Fruit fly (Drosophila melanogaster) whole organism, prepupa: ENCODE measurements around the gene bmm.

Experiments
- Blimp-1 ChIP-seq: fragments of 200-800 bp; sonication (Bioruptor generic); optimal IDR thresholded peaks from 3 replicates; lab custom pipeline; 2017; ENCODE audit warnings: missing biosample characterization, missing genetic modification characterization, mild to moderate bottlenecking, moderate library complexity, missing genetic modification reagents
- CG10631 ChIP-seq: fragments of 200-800 bp; sonication (Bioruptor generic); optimal IDR thresholded peaks from 2 replicates; lab custom pipeline; 2016; ENCODE audit warnings: missing biosample characterization, missing genetic modification characterization
- CG10669 ChIP-seq: fragments of 200-800 bp; sonication (Bioruptor generic); optimal IDR thresholded peaks from 3 replicates; lab custom pipeline; 2018; ENCODE audit warnings: missing biosample characterization, mild to moderate bottlenecking, missing genetic modification characterization, moderate library complexity
- CG11294 ChIP-seq: fragments of 200-800 bp; sonication (Bioruptor generic); IDR thresholded peaks from 2 replicates; pipeline ENCODE4 v1.3.6; 2022; ENCODE audit warnings: missing biosample characterization, missing genetic modification characterization
- CG11762 ChIP-seq: fragments of 200-800 bp; sonication (Bioruptor generic); optimal IDR thresholded peaks from 3 replicates; lab custom pipeline; 2016; ENCODE audit warnings: missing biosample characterization, missing genetic modification characterization; ENCODE audit not compliant: insufficient read depth
- CG11902 ChIP-seq: fragments of 200-800 bp; sonication (Bioruptor generic); optimal IDR thresholded peaks from 3 replicates; lab custom pipeline; 2016; ENCODE audit warnings: missing biosample characterization, missing genetic modification characterization
- CG1621 ChIP-seq: fragments of 200-800 bp; sonication (Bioruptor generic); optimal IDR thresholded peaks from 3 replicates; lab custom pipeline; 2018; ENCODE audit warnings: missing biosample characterization, mild to moderate bottlenecking, missing genetic modification characterization
- CG16779 ChIP-seq: fragments of 200-800 bp; sonication (Bioruptor generic); optimal IDR thresholded peaks from 3 replicates; lab custom pipeline; 2017; ENCODE audit warnings: missing biosample characterization, mild to moderate bottlenecking, missing genetic modification characterization
- CG3032 ChIP-seq: fragments of 200-800 bp; optimal IDR thresholded peaks from 2 replicates; lab custom pipeline; 2019; ENCODE audit warnings: missing biosample characterization, mild to moderate bottlenecking, missing genetic modification characterization, moderate library complexity
- CG32006 ChIP-seq: fragments of 200-800 bp; sonication (Bioruptor generic); optimal IDR thresholded peaks from 3 replicates; lab custom pipeline; 2017; ENCODE audit warnings: missing biosample characterization, mild to moderate bottlenecking, missing genetic modification characterization
- CG3919 ChIP-seq: fragments of 200-800 bp; sonication (Bioruptor generic); optimal IDR thresholded peaks from 3 replicates; lab custom pipeline; 2016; ENCODE audit warnings: missing biosample characterization, missing genetic modification characterization
- CG4318 ChIP-seq: fragments of 200-800 bp; sonication (Bioruptor generic); optimal IDR thresholded peaks from 3 replicates; lab custom pipeline; 2017; ENCODE audit warnings: missing biosample characterization, mild to moderate bottlenecking, missing genetic modification characterization
- CG6276 ChIP-seq: fragments of 200-800 bp; sonication (Bioruptor generic); optimal IDR thresholded peaks from 2 replicates; lab custom pipeline; 2017; ENCODE audit warnings: missing biosample characterization, mild to moderate bottlenecking, missing genetic modification characterization
- CG6792 ChIP-seq: fragments of 200-800 bp; sonication (Bioruptor generic); optimal IDR thresholded peaks from 3 replicates; lab custom pipeline; 2016; ENCODE audit warnings: missing biosample characterization, missing genetic modification characterization
- CG6854 ChIP-seq: fragments of 200-800 bp; sonication (Bioruptor generic); optimal IDR thresholded peaks from 2 replicates; lab custom pipeline; 2017; ENCODE audit warnings: missing biosample characterization, mild to moderate bottlenecking, missing genetic modification characterization
- CG7368 ChIP-seq: fragments of 200-800 bp; sonication (Bioruptor generic); optimal IDR thresholded peaks from 3 replicates; lab custom pipeline; 2016; ENCODE audit warnings: missing biosample characterization, missing genetic modification characterization
- CG8119 ChIP-seq: fragments of 200-800 bp; sonication (Bioruptor generic); IDR thresholded peaks from 3 replicates; pipeline ENCODE4 v1.3.6; 2022; ENCODE audit warnings: missing biosample characterization, missing genetic modification characterization
- CG8319 ChIP-seq: fragments of 200-800 bp; sonication (Bioruptor generic); optimal IDR thresholded peaks from 3 replicates; lab custom pipeline; 2016; ENCODE audit warnings: missing biosample characterization, missing genetic modification characterization
- CG8632 ChIP-seq: fragments of 200-800 bp; sonication (Bioruptor generic); optimal IDR thresholded peaks from 3 replicates; lab custom pipeline; 2016; ENCODE audit warnings: missing biosample characterization, missing genetic modification characterization
- CG9139 ChIP-seq: fragments of 200-800 bp; sonication (Bioruptor generic); optimal IDR thresholded peaks from 3 replicates; lab custom pipeline; 2017; ENCODE audit warnings: missing biosample characterization, mild to moderate bottlenecking, missing genetic modification characterization
- Eip75B ChIP-seq: fragments of 200-800 bp; sonication (Bioruptor generic); optimal IDR thresholded peaks from 3 replicates; lab custom pipeline; 2016; ENCODE audit warnings: missing biosample characterization, missing genetic modification characterization
- Ets96B ChIP-seq: fragments of 200-800 bp; optimal IDR thresholded peaks from 2 replicates; lab custom pipeline; 2019; ENCODE audit warnings: missing biosample characterization, mild to moderate bottlenecking, missing genetic modification characterization, moderate library complexity
- Gug ChIP-seq: fragments of 200-800 bp; sonication (Bioruptor generic); IDR thresholded peaks from 2 replicates; pipeline ENCODE4 v1.3.6; 2022; ENCODE audit warnings: missing biosample characterization, missing genetic modification characterization
- Hr38 ChIP-seq: sonication (Bioruptor generic); optimal IDR thresholded peaks from 2 replicates; lab custom pipeline; 2016; ENCODE audit warnings: missing biosample characterization, missing genetic modification characterization
- Hr39 ChIP-seq: fragments of 200-800 bp; sonication (Bioruptor generic); optimal IDR thresholded peaks from 2 replicates; lab custom pipeline; 2016; ENCODE audit warnings: missing biosample characterization, missing genetic modification characterization
- Lpt ChIP-seq: fragments of 200-800 bp; sonication (Bioruptor generic); optimal IDR thresholded peaks from 3 replicates; lab custom pipeline; 2016; ENCODE audit warnings: missing biosample characterization, missing genetic modification characterization
- OdsH ChIP-seq: fragments of 200-800 bp; sonication (Bioruptor generic); optimal IDR thresholded peaks from 3 replicates; lab custom pipeline; 2016; ENCODE audit warnings: missing biosample characterization, missing genetic modification characterization
- Sox102F ChIP-seq: fragments of 200-800 bp; sonication (Bioruptor generic); optimal IDR thresholded peaks from 2 replicates; lab custom pipeline; 2016; ENCODE audit warnings: missing biosample characterization, mild to moderate bottlenecking, missing genetic modification characterization
- Sox15 ChIP-seq: fragments of 200-800 bp; sonication (Bioruptor generic); optimal IDR thresholded peaks from 3 replicates; lab custom pipeline; 2016; ENCODE audit warnings: missing biosample characterization, missing genetic modification characterization
- acj6 ChIP-seq: fragments of 200-800 bp; sonication (Bioruptor generic); optimal IDR thresholded peaks from 3 replicates; lab custom pipeline; 2016; ENCODE audit warnings: missing biosample characterization, missing genetic modification characterization
- cyc ChIP-seq: fragments of 200-800 bp; sonication (Bioruptor generic); optimal IDR thresholded peaks from 3 replicates; lab custom pipeline; 2016; ENCODE audit warnings: missing biosample characterization, missing genetic modification characterization
- dac ChIP-seq: fragments of 200-800 bp; sonication (Bioruptor generic); optimal IDR thresholded peaks from 2 replicates; lab custom pipeline; 2017; ENCODE audit warnings: missing biosample characterization, mild to moderate bottlenecking, missing genetic modification characterization
- dsx ChIP-seq: fragments of 200-800 bp; optimal IDR thresholded peaks from 3 replicates; lab custom pipeline; 2019; ENCODE audit warnings: missing biosample characterization, mild to moderate bottlenecking, missing genetic modification characterization, moderate library complexity; ENCODE audit not compliant: poor library complexity, severe bottlenecking
- esn ChIP-seq: fragments of 200-800 bp; sonication (Bioruptor generic); optimal IDR thresholded peaks from 2 replicates; lab custom pipeline; 2016; ENCODE audit warnings: missing biosample characterization, mild to moderate bottlenecking, missing genetic modification characterization, moderate library complexity
- fd59A ChIP-seq: fragments of 200-800 bp; sonication (Bioruptor generic); optimal IDR thresholded peaks from 2 replicates; lab custom pipeline; 2017; ENCODE audit warnings: missing biosample characterization, mild to moderate bottlenecking, missing genetic modification characterization, missing genetic modification reagents
- fkh ChIP-seq: fragments of 200-800 bp; sonication (Bioruptor generic); optimal IDR thresholded peaks from 3 replicates; lab custom pipeline; 2017; ENCODE audit warnings: missing biosample characterization, mild to moderate bottlenecking, missing genetic modification characterization, moderate library complexity
- lz ChIP-seq: fragments of 200-800 bp; sonication (Bioruptor generic); optimal IDR thresholded peaks from 3 replicates; lab custom pipeline; 2016; ENCODE audit warnings: missing biosample characterization, missing genetic modification characterization
- net ChIP-seq: fragments of 200-800 bp; sonication (Bioruptor generic); optimal IDR thresholded peaks from 3 replicates; lab custom pipeline; 2016; ENCODE audit warnings: missing biosample characterization, missing genetic modification characterization
- pdm3 ChIP-seq: fragments of 200-800 bp; sonication (Bioruptor generic); optimal IDR thresholded peaks from 3 replicates; lab custom pipeline; 2016; ENCODE audit warnings: missing biosample characterization, missing genetic modification characterization
- spab ChIP-seq: fragments of 200-800 bp; sonication (Bioruptor generic); optimal IDR thresholded peaks from 2 replicates; lab custom pipeline; 2017; ENCODE audit warnings: missing biosample characterization, mild to moderate bottlenecking, missing genetic modification characterization, missing genetic modification reagents
- ss ChIP-seq, 2 experiments: fragments of 200-800 bp; sonication (Bioruptor generic); optimal IDR thresholded peaks; 2 replicates in 1 of 2; 3 replicates in 1 of 2; lab custom pipeline; 2017 to 2018; ENCODE audit warnings: mild to moderate bottlenecking in 2 of 2, missing biosample characterization in 2 of 2, missing genetic modification characterization in 2 of 2, moderate library complexity in 1 of 2
- svp ChIP-seq: fragments of 200-800 bp; sonication (Bioruptor generic); peaks from one replicate; lab custom pipeline; 2016; ENCODE audit warnings: missing biosample characterization, missing genetic modification characterization
- vri ChIP-seq: fragments of 200-800 bp; sonication (Bioruptor generic); optimal IDR thresholded peaks from 3 replicates; lab custom pipeline; 2016; ENCODE audit warnings: missing biosample characterization, mild to moderate bottlenecking, missing genetic modification characterization

The bmm gene

dm6 chr3L:14759097-14759795 is 27.0 kb downstream of the bmm start (continued):
- peak; percentile 100 for TF ChIP-seq OdsH (GFP tag; lab: Kevin White, UChicago)
- TF ChIP-seq acj6 = peak; percentile 100
- TF ChIP-seq net = peak; percentile 100
- peak; percentile 100 for TF ChIP-seq Gug
- peak; percentile 100 for TF ChIP-seq CG3919 (GFP tag; lab: Kevin White, UChicago)
- peak; percentile 99 for TF ChIP-seq CG11902 (GFP tag; lab: Kevin White, UChicago)
- peak; percentile 100 for TF ChIP-seq CG10631
- peak; percentile 99 for TF ChIP-seq Hr39 (GFP tag; lab: Kevin White, UChicago)
- TF ChIP-seq CG4318 = peak; percentile 100
- TF ChIP-seq Sox102F (GFP tag; lab: Kevin White, UChicago) = peak; percentile 99
- TF ChIP-seq CG11294 = peak; percentile 100
- peak; percentile 99 for TF ChIP-seq dsx (GFP tag; lab: Kevin White, UChicago)
- TF ChIP-seq ss (GFP tag; optimal IDR thresholded peaks at IDR 0.05; lab: Kevin White, UChicago) = peak; percentile 99 to 100
- TF ChIP-seq CG9139 (GFP tag; lab: Kevin White, UChicago) = peak; percentile 99
- TF ChIP-seq dac = peak; percentile 100
- peak; percentile 100 for TF ChIP-seq Lpt (GFP tag; lab: Kevin White, UChicago)

DNA sequence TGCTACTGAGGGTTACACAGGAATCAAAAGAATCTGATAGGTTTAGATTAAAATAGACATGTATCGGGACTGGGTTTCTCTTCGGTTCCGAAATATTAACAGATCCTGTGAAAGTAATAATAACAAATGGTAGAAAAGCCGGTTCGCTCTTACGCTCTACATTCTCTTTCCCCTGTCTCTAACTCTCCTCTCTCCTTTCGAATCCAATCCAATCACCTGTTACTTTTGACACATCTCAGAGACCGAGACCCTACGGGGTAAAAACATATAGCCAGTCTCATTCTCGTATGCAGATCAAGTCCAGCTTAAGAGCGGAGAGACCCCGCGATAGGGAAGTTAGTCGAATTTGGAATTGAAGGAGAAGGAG is 27.5 kb downstream of the bmm start:
- TF ChIP-seq acj6 (no peak), CG6276 (no peak), CG10631 (no peak), Ets96B (tag; lab: Kevin White, UChicago) (no peak), CG11902 (GFP tag; lab: Kevin White, UChicago) (no peak), ss (GFP tag; optimal IDR thresholded peaks at IDR 0.05; lab: Kevin White, UChicago) (no peak), Sox102F (GFP tag; lab: Kevin White, UChicago) (no peak), CG6854 (no peak)
- TF ChIP-seq, all 60 proteins: peak for 0

- TF ChIP-seq Sox15 (GFP tag; lab: Kevin White, UChicago) (no peak), CG8319 (GFP tag; lab: Kevin White, UChicago) (no peak), CG6276 (peak; percentile 31), Eip75B (GFP tag; lab: Kevin White, UChicago) (no peak), CG7368 (GFP tag; lab: Kevin White, UChicago) (no peak), Ets96B (tag; lab: Kevin White, UChicago) (no peak), ss (GFP tag; optimal IDR thresholded peaks at IDR 0.05; lab: Kevin White, UChicago) (peak; percentile 23 to 50), CG32006 (GFP tag; lab: Kevin White, UChicago) (peak; percentile 17), Gug (no peak), svp (peak; percentile 55), lz (GFP tag; lab: Kevin White, UChicago) (no peak), CG8119 (GFP tag; lab: Robert Waterston, UW) (peak; percentile 38; the same call in 2 of the 3 replicates), spab (GFP tag; lab: Kevin White, UChicago) (no peak), CG1621 (tag; lab: Kevin White, UChicago) (peak; percentile 39), CG3919 (GFP tag; lab: Kevin White, UChicago) (no peak), CG10669 (GFP tag; lab: Kevin White, UChicago) (no peak), fd59A (GFP tag; lab: Kevin White, UChicago) (no peak), esn (GFP tag; lab: Kevin White, UChicago) (no peak), Blimp-1 (GFP tag; lab: Kevin White, UChicago) (no peak), OdsH (GFP tag; lab: Kevin White, UChicago) (no peak), Hr38 (GFP tag; lab: Kevin White, UChicago) (no peak), CG3032 (no peak), CG8632 (GFP tag; lab: Kevin White, UChicago) (peak; percentile 5), CG6792 (GFP tag; lab: Kevin White, UChicago) (no peak), CG11902 (GFP tag; lab: Kevin White, UChicago) (no peak), fkh (peak; percentile 98), CG16779 (tag; lab: Kevin White, UChicago) (peak; percentile 30), CG11762 (GFP tag; lab: Kevin White, UChicago) (no peak), Sox102F (GFP tag; lab: Kevin White, UChicago) (peak; percentile 16), pdm3 (GFP tag; lab: Kevin White, UChicago) (no peak), cyc (no peak), CG10631 (peak; percentile 17), vri (GFP tag; lab: Kevin White, UChicago) (peak; percentile 70), dac (no peak)
Observed at dm6 chr3L:14757464-14758384, 28.5 kb downstream of the bmm start, which contains the start of gene CG42507. CG42507 (minus strand) TSS chr3L:14757962.
